Worm (Caenorhabditis elegans) whole organism, dauer: ENCODE measurements around the gene C10A4.1.

Experiments used
- unc-62 ChIP-seq: sonication (generic microtip); optimal IDR thresholded peaks from 2 replicates; lab custom pipeline; 2017; ENCODE audit warnings: missing biosample characterization, missing genetic modification reagents, missing genetic modification characterization

The C10A4.1 gene

DNA sequence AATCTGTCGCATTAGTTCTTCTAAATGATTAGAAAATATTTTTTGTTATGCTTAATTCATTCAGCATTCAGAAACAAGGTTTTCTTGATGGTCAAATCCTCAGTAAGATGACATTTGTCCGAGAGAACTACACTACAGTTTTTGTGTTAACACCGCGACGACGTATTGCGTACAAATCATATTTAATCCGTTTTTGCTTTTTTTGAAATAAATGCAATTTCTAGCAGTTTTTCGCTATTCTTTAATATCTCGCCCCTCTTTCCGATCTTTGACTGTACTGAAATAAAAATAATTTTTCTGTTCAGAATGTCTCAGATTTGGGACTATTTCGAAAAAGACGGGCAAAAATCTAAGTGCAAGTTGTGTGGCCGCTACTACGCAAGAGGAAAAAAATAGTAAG, at the start of gene C10A4.1:
C10A4.1 (plus strand) TSS at position 301 of the 400 bp plus-strand sequence.
- no peak for TF ChIP-seq unc-62

DNA sequence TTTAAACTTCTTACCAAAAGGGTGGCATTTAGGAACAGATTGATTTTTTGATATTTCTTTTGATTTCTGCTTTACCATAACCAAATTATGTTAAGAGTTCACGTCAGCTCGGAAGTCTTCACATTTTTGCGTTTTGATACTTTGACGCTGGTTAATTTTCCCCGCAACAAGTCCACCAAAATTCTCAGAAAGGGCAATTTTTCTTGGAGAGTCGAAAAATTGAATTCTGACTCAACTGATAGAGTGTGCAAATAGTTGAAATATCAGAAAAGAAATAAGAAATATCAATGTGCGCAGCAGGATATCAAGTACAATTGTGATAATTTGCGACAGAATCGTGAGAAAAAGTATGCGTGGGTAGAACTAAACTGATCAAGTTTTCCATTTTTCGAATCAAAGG, 46.4 kb upstream of the C10A4.1 start:
- no peak for TF ChIP-seq unc-62

DNA sequence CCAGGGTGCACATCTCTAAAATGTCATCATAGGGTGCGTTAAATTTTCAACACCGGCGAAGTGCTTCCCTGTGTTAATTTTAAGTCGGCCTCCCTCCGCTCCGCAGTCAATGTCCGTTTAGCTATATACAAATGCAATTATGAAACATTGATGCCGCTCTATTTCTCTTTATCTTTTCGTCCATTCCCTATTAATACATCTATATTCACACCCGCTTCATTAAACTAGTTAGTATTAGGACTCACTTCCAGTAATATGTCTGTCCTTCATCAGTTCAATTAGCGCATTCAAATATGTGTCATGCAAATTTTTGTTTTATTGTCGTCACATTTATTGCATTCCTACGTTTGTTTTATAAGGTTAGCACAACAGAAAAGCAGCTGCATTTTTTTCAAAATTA, 44.2 kb upstream of the C10A4.1 start:
- TF ChIP-seq unc-62: no peak

DNA sequence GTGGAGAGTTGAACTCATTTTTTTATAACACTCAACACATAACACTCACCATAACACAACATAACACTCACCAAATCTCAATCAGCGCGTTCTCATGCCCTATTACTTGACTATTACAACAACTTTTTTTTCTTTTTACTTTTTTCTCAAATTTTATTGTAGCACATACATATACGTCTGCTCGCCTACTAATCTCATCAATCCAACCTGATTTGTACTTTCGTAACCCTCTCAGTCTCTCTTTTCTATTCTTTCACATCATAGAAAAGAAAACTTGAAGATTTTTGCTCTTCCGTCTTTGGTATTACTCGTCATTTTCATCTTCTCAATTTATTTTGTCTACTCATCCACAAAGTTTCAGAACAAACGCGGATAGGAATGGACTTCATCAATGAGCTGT, 39.2 kb upstream of the C10A4.1 start, which contains the start of gene npr-8:
npr-8 (plus strand) TSS at position 362 of the 400 bp plus-strand sequence.
- TF ChIP-seq unc-62: no peak

DNA sequence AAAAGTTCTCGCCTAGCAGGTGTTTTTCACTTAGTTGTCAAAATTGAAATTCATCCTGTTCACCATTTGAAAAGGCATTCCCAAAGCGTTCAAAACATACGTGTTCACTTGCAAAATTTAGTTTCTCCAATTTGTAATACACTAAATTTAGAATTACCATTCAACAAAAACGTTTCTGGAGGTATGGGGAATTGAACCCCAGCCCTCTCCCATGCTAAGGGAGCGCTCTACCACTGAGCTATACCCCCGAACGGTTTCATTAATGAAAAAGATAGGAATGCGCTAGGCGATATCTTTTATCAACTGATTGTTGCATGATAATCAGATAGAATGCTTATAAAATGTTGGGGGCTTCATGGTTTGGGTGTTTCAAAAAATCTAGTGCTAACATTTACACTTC, 37.6 kb upstream of the C10A4.1 start:
- no peak for TF ChIP-seq unc-62

DNA sequence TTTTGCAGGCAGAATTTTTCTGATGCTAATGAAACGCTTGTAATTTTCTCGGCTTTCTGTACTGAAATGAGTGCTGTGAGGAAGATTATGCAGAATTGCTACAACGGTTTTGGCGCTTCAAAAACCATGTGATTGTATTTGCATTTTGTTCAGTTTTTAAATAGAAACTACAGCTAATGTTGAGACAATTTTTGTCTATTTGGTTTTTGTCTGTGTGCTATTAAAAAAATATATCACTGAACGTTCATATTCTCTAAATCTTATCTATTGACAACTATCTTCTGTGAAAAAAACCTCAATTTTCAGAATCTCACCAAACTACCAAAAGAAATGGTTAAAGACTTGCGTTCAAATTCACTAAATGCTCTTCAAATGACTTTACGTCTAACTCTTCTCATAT, 25.9 kb upstream of the C10A4.1 start, which contains the start of gene C10A4.6:
C10A4.6 (plus strand) TSS at position 301 of the 400 bp plus-strand sequence.
- TF ChIP-seq unc-62: no peak

DNA sequence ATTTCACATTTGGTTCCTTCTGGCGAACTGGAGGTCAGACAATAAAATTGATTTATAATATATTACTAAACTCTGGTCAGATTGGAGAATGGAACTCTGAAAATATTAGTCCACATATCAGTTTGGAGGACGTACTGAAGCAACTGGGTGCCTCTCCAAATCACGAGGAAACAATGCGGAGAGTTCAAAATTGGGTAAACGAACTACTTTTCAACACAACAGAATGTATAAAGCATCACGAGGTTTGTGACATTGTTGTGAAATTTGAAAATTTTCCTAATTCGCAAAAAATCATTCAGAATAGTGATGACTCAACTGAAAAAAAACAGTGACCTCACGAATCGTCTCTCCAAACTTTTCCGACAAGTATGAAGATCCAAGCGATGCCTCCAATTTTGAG, 23.0 kb upstream of the C10A4.1 start, which contains the start of gene gad-2:
gad-2 (plus strand) TSS at position 301 of the 400 bp plus-strand sequence.
- TF ChIP-seq unc-62: no peak

DNA sequence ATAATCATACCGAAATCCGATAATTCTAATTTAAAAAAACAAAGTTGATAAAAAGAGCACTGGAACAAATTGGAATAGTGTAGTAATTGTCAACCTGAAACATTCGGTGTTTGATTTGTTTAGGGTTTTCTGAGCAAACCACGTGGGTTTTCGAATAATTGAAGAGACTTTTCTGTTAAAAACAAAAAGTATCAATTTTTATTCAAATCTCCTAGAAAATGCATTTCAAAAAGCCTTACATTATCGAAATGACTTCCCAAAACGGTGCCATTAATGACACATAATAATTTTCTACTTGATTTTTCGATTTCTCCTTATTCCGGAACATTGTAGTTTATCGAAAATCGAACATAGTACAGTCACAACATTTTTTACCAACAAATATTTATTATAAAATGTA, 18.2 kb upstream of the C10A4.1 start, which contains the start of gene C10A4.13:
C10A4.13 (minus strand) TSS at position 101 of the 400 bp plus-strand sequence.
- TF ChIP-seq unc-62: no peak

DNA sequence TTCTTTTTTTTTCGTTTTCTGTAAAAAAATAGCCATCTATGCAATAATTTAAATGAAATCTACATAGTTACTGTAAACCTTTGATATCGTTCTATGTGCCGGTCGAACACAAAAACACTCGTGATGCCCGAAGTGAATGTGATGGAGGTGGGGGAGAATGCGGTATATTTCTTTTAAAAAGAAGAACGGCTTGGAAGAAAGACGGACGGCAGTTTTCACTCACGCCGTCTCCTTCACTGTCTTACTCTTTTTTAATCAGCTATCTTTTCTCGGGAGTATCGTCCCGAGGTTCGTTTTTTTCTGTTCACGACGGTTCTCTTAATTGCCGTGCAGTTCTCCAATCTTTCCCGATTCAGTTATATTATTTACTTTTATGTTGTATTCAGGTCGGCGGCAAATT, 17.6 kb upstream of the C10A4.1 start, which contains the start of gene C10A4.10:
C10A4.10 (plus strand) TSS at position 301 of the 400 bp plus-strand sequence.
- no peak for TF ChIP-seq unc-62

DNA sequence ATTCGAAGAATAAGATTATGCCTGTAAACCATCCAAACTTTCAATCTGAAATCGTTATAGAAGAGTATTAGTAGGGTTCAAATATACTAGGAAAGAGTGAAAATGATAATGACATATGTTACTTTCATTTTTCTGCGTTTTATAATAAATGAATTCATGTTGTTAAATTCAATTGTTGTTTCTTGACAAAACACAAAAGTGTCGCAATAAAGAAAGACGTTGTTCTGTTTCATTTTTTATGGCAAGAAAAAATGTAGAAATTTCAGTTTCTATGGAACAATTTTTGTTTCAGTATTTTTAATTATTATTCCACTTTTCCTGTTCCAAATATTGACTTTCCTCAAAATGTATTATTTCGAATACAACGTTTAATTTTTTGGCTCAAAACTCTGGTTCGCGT, 15.4 kb upstream of the C10A4.1 start, which contains the start of gene C10A4.4:
C10A4.4 (plus strand) TSS at position 301 of the 400 bp plus-strand sequence.
- TF ChIP-seq unc-62: no peak

DNA sequence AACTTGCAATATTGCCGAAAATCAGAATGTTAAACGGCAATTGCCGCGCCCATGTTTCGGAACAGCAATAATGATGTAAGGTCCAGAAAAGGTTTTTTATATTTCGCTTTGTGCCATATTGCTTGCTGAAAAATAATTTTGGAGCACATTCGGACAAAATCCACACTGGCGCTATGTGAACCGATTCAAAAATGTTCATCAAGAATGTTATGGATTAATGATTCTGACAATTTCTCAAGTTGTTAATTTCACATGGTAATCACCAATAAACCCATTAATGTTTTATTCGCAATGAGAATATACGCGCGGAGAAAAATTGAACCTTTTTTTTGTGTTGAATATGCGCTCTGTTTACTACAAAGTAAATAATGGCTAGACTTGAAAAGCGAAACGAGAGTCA, 11.6 kb upstream of the C10A4.1 start:
- TF ChIP-seq unc-62: no peak

DNA sequence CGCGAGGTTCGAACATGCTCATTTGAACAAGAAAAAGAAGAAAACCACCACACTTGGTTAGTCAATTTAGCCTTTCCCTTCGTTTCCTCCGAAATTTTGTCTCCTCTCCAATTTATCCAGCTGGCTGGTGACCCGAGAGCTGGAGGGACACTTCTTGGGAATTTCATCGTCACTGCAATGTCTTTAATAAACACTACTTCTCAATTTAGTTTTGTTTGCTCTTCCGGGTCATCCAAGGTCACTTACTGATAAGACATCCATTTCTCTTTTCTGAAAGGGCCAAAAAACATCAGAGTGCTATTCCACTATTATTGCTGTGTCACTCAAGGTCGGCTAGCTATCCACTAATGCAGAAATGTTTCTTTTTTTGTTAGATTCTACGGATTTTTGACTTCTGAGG, 10.8 kb upstream of the C10A4.1 start, which contains the start of gene C10A4.3:
C10A4.3 (plus strand) TSS at position 301 of the 400 bp plus-strand sequence.
- no peak for TF ChIP-seq unc-62

DNA sequence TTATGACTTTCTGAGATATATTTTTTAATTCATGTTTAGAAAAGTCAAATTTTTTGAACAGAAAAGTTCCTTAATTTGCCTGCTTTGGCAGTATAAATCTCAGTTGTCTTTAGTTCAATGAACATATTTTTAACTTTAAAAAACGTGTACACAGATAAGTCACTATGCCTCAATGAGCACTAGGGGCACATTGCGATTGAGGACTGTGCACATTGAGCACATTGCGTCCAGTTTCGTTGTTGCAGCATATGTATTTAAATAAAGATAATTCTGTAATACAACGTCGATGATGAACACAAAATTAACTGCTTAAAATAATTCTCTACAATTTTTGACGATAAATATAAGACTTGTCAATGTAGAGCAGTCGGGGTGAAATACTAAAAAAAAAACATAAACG, 8.4 kb upstream of the C10A4.1 start:
- no peak for TF ChIP-seq unc-62

DNA sequence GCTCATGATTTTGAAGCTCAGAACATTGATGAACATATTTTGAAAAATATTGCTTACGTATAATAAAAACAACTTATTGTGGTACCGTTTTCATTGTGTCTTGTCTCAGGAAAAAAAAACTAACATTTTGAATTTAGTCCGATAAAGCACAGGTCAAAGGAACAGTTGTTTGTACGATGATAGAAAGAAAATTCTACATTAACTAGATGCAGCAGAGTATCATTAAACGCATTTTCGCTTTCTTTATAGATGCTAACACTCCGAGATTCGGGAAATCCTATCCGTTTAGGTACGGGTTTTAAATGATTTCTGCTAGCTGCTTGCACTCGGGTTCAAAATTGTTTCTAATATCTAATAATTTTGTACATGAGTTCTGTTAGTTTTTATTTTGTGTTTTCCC, 7.2 kb upstream of the C10A4.1 start:
- TF ChIP-seq unc-62: no peak

DNA sequence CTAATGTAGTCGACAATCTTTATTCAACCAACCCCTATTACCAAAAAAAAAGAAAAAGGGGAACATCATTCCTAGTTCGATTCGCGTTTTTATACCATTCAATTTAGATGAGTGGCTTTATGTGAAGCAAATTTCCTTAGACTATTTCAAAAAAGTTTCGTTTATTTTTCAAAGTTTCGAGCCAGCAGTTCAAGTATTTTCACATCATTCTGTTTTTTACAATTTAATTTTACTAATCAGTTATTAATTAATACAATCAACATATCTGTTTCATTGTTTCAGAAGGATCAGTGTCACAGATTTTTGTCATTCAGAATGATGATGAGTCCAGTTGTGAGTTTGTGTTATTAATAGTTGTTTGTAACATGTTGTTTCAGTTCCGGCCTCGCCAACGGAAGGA, 6.2 kb upstream of the C10A4.1 start, which contains the start of gene C10A4.2:
C10A4.2 (plus strand) TSS at position 301 of the 400 bp plus-strand sequence.
- no peak for TF ChIP-seq unc-62

DNA sequence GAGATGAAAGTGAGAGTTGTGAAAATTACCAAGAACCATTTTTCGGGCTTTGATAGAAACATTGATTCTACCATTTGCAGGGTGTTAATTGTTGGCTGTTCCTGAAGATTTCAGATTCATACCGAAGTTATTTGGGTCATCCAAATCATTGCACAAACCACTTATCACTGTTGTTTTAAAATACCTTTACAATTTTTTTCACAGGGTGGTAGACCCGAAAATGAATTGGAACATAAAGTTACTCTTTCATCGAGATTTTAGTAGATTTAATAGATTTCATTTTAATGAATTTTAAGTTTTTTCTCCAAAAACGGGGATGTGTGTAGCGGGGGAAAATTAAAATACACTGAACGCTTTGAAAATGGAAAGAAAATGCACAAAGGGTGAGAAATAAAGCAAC, 762 bp upstream of the C10A4.1 start, which contains the start of gene C10A4.7:
C10A4.7 (minus strand) TSS at position 101 of the 400 bp plus-strand sequence.
- TF ChIP-seq unc-62: no peak

DNA sequence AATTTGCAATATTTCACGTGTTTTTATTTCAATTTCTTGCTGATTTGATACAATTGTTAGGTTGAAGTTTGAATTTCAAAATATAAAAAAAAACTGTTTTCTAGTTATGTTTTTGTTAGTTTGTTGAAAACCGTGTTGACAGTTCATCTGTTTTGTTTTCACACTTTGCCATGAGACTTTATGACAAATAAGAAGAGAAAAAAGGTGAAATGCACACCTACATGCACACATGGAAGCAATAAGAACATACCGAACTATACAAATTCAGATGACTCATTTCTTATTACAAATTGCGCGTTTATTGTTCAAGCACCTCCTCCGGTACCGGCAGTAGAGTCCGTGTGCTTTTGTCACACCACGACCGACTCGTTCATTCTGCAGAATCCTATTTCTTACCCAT, 4.4 kb downstream of the C10A4.1 start, which contains the start of gene C10A4.9:
C10A4.9 (plus strand) TSS at position 301 of the 400 bp plus-strand sequence.
- TF ChIP-seq unc-62: no peak

DNA sequence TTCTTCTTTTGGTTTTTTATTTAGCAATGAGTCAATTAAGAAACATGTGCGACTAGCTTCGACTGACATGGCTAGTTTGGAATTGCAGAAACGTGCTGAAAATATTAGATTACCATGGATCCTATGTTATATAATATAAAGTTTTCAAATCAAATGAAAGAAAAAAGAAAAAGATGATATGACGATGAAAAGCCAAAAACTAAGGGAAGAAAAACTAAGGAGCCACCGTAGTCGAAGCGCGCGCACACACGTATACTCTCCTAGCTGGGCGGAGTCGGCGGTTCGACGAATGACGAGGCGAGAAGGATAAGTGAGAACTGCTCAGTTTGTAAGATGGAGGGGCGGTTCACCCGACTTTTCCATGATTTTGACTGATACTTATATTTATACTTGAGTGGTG, 8.6 kb downstream of the C10A4.1 start, which contains the start of gene mnm-2:
mnm-2 (minus strand) TSS at position 101 of the 400 bp plus-strand sequence.
- TF ChIP-seq unc-62: no peak
